Fruit fly (Drosophila melanogaster): Measurements from ENCODE around the gene Ets21C.

The Ets21C gene

dm6 chr2L:544444-545179, 8.1 kb downstream of the Ets21C start, which contains the start of the genes Spp and nAChRbeta3 (continued):
- TF ChIP-seq toy (GFP tag; IDR thresholded peaks at IDR 0.05): no peak
- no peak for TF ChIP-seq Mrtf (GFP tag; IDR thresholded peaks at IDR 0.05)
- no peak for TF ChIP-seq CG4730 (GFP tag; IDR thresholded peaks at IDR 0.05)
- no peak for TF ChIP-seq Lhr (GFP tag; optimal IDR thresholded peaks at IDR 0.05)
- no peak for TF ChIP-seq sim (GFP tag; IDR thresholded peaks at IDR 0.05)
- TF ChIP-seq Lim3 (GFP tag; IDR thresholded peaks at IDR 0.05): no peak
- TF ChIP-seq sc (optimal IDR thresholded peaks at IDR 0.05): no peak
- TF ChIP-seq sc (GFP tag; optimal IDR thresholded peaks at IDR 0.05): no peak
- no peak for TF ChIP-seq CG3847 (GFP tag; IDR thresholded peaks at IDR 0.05)
- no peak for TF ChIP-seq slbo (GFP tag; IDR thresholded peaks at IDR 0.05)
- peak; percentile 54 for TF ChIP-seq CG16813 (GFP tag; IDR thresholded peaks at IDR 0.05; ENCODE audit: partially characterized antibody)
- TF ChIP-seq sima (GFP tag; optimal IDR thresholded peaks at IDR 0.05): no peak
- no peak for TF ChIP-seq NC2α (GFP tag; optimal IDR thresholded peaks at IDR 0.05)
- TF ChIP-seq p53 (GFP tag; optimal IDR thresholded peaks at IDR 0.05): no peak
- TF ChIP-seq gsb-n (tag; optimal IDR thresholded peaks at IDR 0.05): no peak
- no peak for TF ChIP-seq CG10543 (GFP tag; optimal IDR thresholded peaks at IDR 0.05)
- TF ChIP-seq bbx (GFP tag; IDR thresholded peaks at IDR 0.05; ENCODE audit: partially characterized antibody): peak; percentile 68
- TF ChIP-seq CG12104 (GFP tag; optimal IDR thresholded peaks at IDR 0.05): no peak
- no peak for TF ChIP-seq ci (GFP tag; IDR thresholded peaks at IDR 0.05)
- TF ChIP-seq CG2889 (GFP tag; IDR thresholded peaks at IDR 0.05): no peak
- TF ChIP-seq croc (GFP tag; conservative IDR thresholded peaks at IDR 0.05): no peak
- TF ChIP-seq HmgD (GFP tag; optimal IDR thresholded peaks at IDR 0.05): no peak
- TF ChIP-seq BtbVII (GFP tag; optimal IDR thresholded peaks at IDR 0.05): no peak
- no peak for TF ChIP-seq lola (GFP tag; optimal IDR thresholded peaks at IDR 0.05)
- TF ChIP-seq ham (GFP tag; IDR thresholded peaks at IDR 0.05): no peak
- TF ChIP-seq CG18764 (GFP tag; optimal IDR thresholded peaks at IDR 0.05): no peak
- TF ChIP-seq CG17186 (GFP tag; optimal IDR thresholded peaks at IDR 0.05): peak; percentile 83
- TF ChIP-seq emc (GFP tag; optimal IDR thresholded peaks at IDR 0.05): no peak
- no peak for TF ChIP-seq D19B (GFP tag; optimal IDR thresholded peaks at IDR 0.05)
- TF ChIP-seq pnt (GFP tag; optimal IDR thresholded peaks at IDR 0.05): no peak
- no peak for TF ChIP-seq tll (GFP tag; optimal IDR thresholded peaks at IDR 0.05)
- no peak for TF ChIP-seq fd102C (GFP tag; optimal IDR thresholded peaks at IDR 0.05)
- no peak for TF ChIP-seq CG31365 (tag; optimal IDR thresholded peaks at IDR 0.05)
- TF ChIP-seq sna (GFP tag; IDR thresholded peaks at IDR 0.05; ENCODE audit: partially characterized antibody): peak; percentile 58
- TF ChIP-seq lbe (GFP tag; optimal IDR thresholded peaks at IDR 0.05): no peak
- no peak for TF ChIP-seq usp (GFP tag; optimal IDR thresholded peaks at IDR 0.05)
- no peak for TF ChIP-seq CG30431 (GFP tag; optimal IDR thresholded peaks at IDR 0.05)
- no peak for TF ChIP-seq CG17612 (GFP tag; IDR thresholded peaks at IDR 0.05)
- no peak for TF ChIP-seq CG5953 (GFP tag; IDR thresholded peaks at IDR 0.05)
- no peak for TF ChIP-seq CG8290 (GFP tag; optimal IDR thresholded peaks at IDR 0.05)
- TF ChIP-seq CG8290 (tag; optimal IDR thresholded peaks at IDR 0.05): no peak
- TF ChIP-seq az2 (GFP tag; optimal IDR thresholded peaks at IDR 0.05): no peak
- TF ChIP-seq Scr (GFP tag; IDR thresholded peaks at IDR 0.05; ENCODE audit: partially characterized antibody): peak; percentile 52
- no peak for TF ChIP-seq Atf-2 (GFP tag; optimal IDR thresholded peaks at IDR 0.05)
- no peak for TF ChIP-seq chn (GFP tag; optimal IDR thresholded peaks at IDR 0.05)
- TF ChIP-seq CG8359 (GFP tag; optimal IDR thresholded peaks at IDR 0.05; ENCODE audit: borderline replicate concordance): no peak
- no peak for TF ChIP-seq CG13424 (tag; optimal IDR thresholded peaks at IDR 0.05)
- TF ChIP-seq CG1529 (GFP tag; optimal IDR thresholded peaks at IDR 0.05): no peak
- TF ChIP-seq fd3F (GFP tag; optimal IDR thresholded peaks at IDR 0.05): no peak
- no peak for TF ChIP-seq CG7556 (GFP tag; optimal IDR thresholded peaks at IDR 0.05)
- TF ChIP-seq zfh2 (GFP tag; optimal IDR thresholded peaks at IDR 0.05): no peak

Data from whole organism, embryonic.